Fruit fly (Drosophila melanogaster) whole organism, prepupa: ENCODE data around the gene CG9393.

Experiments used
- Blimp-1 ChIP-seq: fragments of 200-800 bp; sonication (Bioruptor generic); optimal IDR thresholded peaks from 3 replicates; lab custom pipeline; 2017; ENCODE audit warnings: missing biosample characterization, missing genetic modification characterization, mild to moderate bottlenecking, moderate library complexity, missing genetic modification reagents
- CG10631 ChIP-seq: fragments of 200-800 bp; sonication (Bioruptor generic); optimal IDR thresholded peaks from 2 replicates; lab custom pipeline; 2016; ENCODE audit warnings: missing biosample characterization, missing genetic modification characterization
- CG15336 ChIP-seq: fragments of 200-800 bp; sonication (Bioruptor generic); IDR thresholded peaks from 2 replicates; pipeline ENCODE4 v1.3.6; 2022; ENCODE audit warnings: missing biosample characterization, missing genetic modification characterization
- CG1621 ChIP-seq: fragments of 200-800 bp; sonication (Bioruptor generic); optimal IDR thresholded peaks from 3 replicates; lab custom pipeline; 2018; ENCODE audit warnings: missing biosample characterization, mild to moderate bottlenecking, missing genetic modification characterization
- CG3032 ChIP-seq: fragments of 200-800 bp; optimal IDR thresholded peaks from 2 replicates; lab custom pipeline; 2019; ENCODE audit warnings: missing biosample characterization, mild to moderate bottlenecking, missing genetic modification characterization, moderate library complexity
- CG31627 ChIP-seq: fragments of 200-800 bp; sonication (Bioruptor generic); optimal IDR thresholded peaks from 3 replicates; lab custom pipeline; 2016; ENCODE audit warnings: missing biosample characterization, missing genetic modification characterization
- CG34406 ChIP-seq: fragments of 200-800 bp; sonication (Bioruptor generic); optimal IDR thresholded peaks from 3 replicates; lab custom pipeline; 2016; ENCODE audit warnings: missing biosample characterization, missing genetic modification characterization
- CG3919 ChIP-seq: fragments of 200-800 bp; sonication (Bioruptor generic); optimal IDR thresholded peaks from 3 replicates; lab custom pipeline; 2016; ENCODE audit warnings: missing biosample characterization, missing genetic modification characterization
- CG4318 ChIP-seq: fragments of 200-800 bp; sonication (Bioruptor generic); optimal IDR thresholded peaks from 3 replicates; lab custom pipeline; 2017; ENCODE audit warnings: missing biosample characterization, mild to moderate bottlenecking, missing genetic modification characterization
- CG6792 ChIP-seq: fragments of 200-800 bp; sonication (Bioruptor generic); optimal IDR thresholded peaks from 3 replicates; lab custom pipeline; 2016; ENCODE audit warnings: missing biosample characterization, missing genetic modification characterization
- CG6854 ChIP-seq: fragments of 200-800 bp; sonication (Bioruptor generic); optimal IDR thresholded peaks from 2 replicates; lab custom pipeline; 2017; ENCODE audit warnings: missing biosample characterization, mild to moderate bottlenecking, missing genetic modification characterization
- CG8119 ChIP-seq: fragments of 200-800 bp; sonication (Bioruptor generic); IDR thresholded peaks from 3 replicates; pipeline ENCODE4 v1.3.6; 2022; ENCODE audit warnings: missing biosample characterization, missing genetic modification characterization
- CG8319 ChIP-seq: fragments of 200-800 bp; sonication (Bioruptor generic); optimal IDR thresholded peaks from 3 replicates; lab custom pipeline; 2016; ENCODE audit warnings: missing biosample characterization, missing genetic modification characterization
- CG8632 ChIP-seq: fragments of 200-800 bp; sonication (Bioruptor generic); optimal IDR thresholded peaks from 3 replicates; lab custom pipeline; 2016; ENCODE audit warnings: missing biosample characterization, missing genetic modification characterization
- CG9139 ChIP-seq: fragments of 200-800 bp; sonication (Bioruptor generic); optimal IDR thresholded peaks from 3 replicates; lab custom pipeline; 2017; ENCODE audit warnings: missing biosample characterization, mild to moderate bottlenecking, missing genetic modification characterization
- Eip93F ChIP-seq: fragments of 200-800 bp; sonication (Bioruptor generic); optimal IDR thresholded peaks from 2 replicates; lab custom pipeline; 2016; ENCODE audit warnings: missing biosample characterization, mild to moderate bottlenecking, missing genetic modification characterization
- Ets21C ChIP-seq: fragments of 200-800 bp; sonication (Bioruptor generic); optimal IDR thresholded peaks from 3 replicates; lab custom pipeline; 2016; ENCODE audit warnings: missing biosample characterization, missing genetic modification characterization
- Gug ChIP-seq: fragments of 200-800 bp; sonication (Bioruptor generic); IDR thresholded peaks from 2 replicates; pipeline ENCODE4 v1.3.6; 2022; ENCODE audit warnings: missing biosample characterization, missing genetic modification characterization
- Hr38 ChIP-seq: sonication (Bioruptor generic); optimal IDR thresholded peaks from 2 replicates; lab custom pipeline; 2016; ENCODE audit warnings: missing biosample characterization, missing genetic modification characterization
- Hr39 ChIP-seq: fragments of 200-800 bp; sonication (Bioruptor generic); optimal IDR thresholded peaks from 2 replicates; lab custom pipeline; 2016; ENCODE audit warnings: missing biosample characterization, missing genetic modification characterization
- Lpt ChIP-seq: fragments of 200-800 bp; sonication (Bioruptor generic); optimal IDR thresholded peaks from 3 replicates; lab custom pipeline; 2016; ENCODE audit warnings: missing biosample characterization, missing genetic modification characterization
- Sox102F ChIP-seq: fragments of 200-800 bp; sonication (Bioruptor generic); optimal IDR thresholded peaks from 2 replicates; lab custom pipeline; 2016; ENCODE audit warnings: missing biosample characterization, mild to moderate bottlenecking, missing genetic modification characterization
- Sox15 ChIP-seq: fragments of 200-800 bp; sonication (Bioruptor generic); optimal IDR thresholded peaks from 3 replicates; lab custom pipeline; 2016; ENCODE audit warnings: missing biosample characterization, missing genetic modification characterization
- achi ChIP-seq: fragments of 200-800 bp; sonication (Bioruptor generic); optimal IDR thresholded peaks from 3 replicates; lab custom pipeline; 2016; ENCODE audit warnings: missing biosample characterization, missing genetic modification characterization
- acj6 ChIP-seq: fragments of 200-800 bp; sonication (Bioruptor generic); optimal IDR thresholded peaks from 3 replicates; lab custom pipeline; 2016; ENCODE audit warnings: missing biosample characterization, missing genetic modification characterization
- dac ChIP-seq: fragments of 200-800 bp; sonication (Bioruptor generic); optimal IDR thresholded peaks from 2 replicates; lab custom pipeline; 2017; ENCODE audit warnings: missing biosample characterization, mild to moderate bottlenecking, missing genetic modification characterization
- eg ChIP-seq: fragments of 200-800 bp; sonication (Bioruptor generic); IDR thresholded peaks from 3 replicates; pipeline ENCODE4 v1.3.6; 2022; ENCODE audit warnings: missing biosample characterization, missing genetic modification characterization
- esn ChIP-seq: fragments of 200-800 bp; sonication (Bioruptor generic); optimal IDR thresholded peaks from 2 replicates; lab custom pipeline; 2016; ENCODE audit warnings: missing biosample characterization, mild to moderate bottlenecking, missing genetic modification characterization, moderate library complexity
- fkh ChIP-seq: fragments of 200-800 bp; sonication (Bioruptor generic); optimal IDR thresholded peaks from 3 replicates; lab custom pipeline; 2017; ENCODE audit warnings: missing biosample characterization, mild to moderate bottlenecking, missing genetic modification characterization, moderate library complexity
- lz ChIP-seq: fragments of 200-800 bp; sonication (Bioruptor generic); optimal IDR thresholded peaks from 3 replicates; lab custom pipeline; 2016; ENCODE audit warnings: missing biosample characterization, missing genetic modification characterization
- net ChIP-seq: fragments of 200-800 bp; sonication (Bioruptor generic); optimal IDR thresholded peaks from 3 replicates; lab custom pipeline; 2016; ENCODE audit warnings: missing biosample characterization, missing genetic modification characterization
- pdm3 ChIP-seq: fragments of 200-800 bp; sonication (Bioruptor generic); optimal IDR thresholded peaks from 3 replicates; lab custom pipeline; 2016; ENCODE audit warnings: missing biosample characterization, missing genetic modification characterization
- spab ChIP-seq: fragments of 200-800 bp; sonication (Bioruptor generic); optimal IDR thresholded peaks from 2 replicates; lab custom pipeline; 2017; ENCODE audit warnings: missing biosample characterization, mild to moderate bottlenecking, missing genetic modification characterization, missing genetic modification reagents
- ss ChIP-seq, 2 experiments: fragments of 200-800 bp; sonication (Bioruptor generic); optimal IDR thresholded peaks; 2 replicates in 1 of 2; 3 replicates in 1 of 2; lab custom pipeline; 2017 to 2018; ENCODE audit warnings: mild to moderate bottlenecking in 2 of 2, missing biosample characterization in 2 of 2, missing genetic modification characterization in 2 of 2, moderate library complexity in 1 of 2
- svp ChIP-seq: fragments of 200-800 bp; sonication (Bioruptor generic); peaks from one replicate; lab custom pipeline; 2016; ENCODE audit warnings: missing biosample characterization, missing genetic modification characterization
- vri ChIP-seq: fragments of 200-800 bp; sonication (Bioruptor generic); optimal IDR thresholded peaks from 3 replicates; lab custom pipeline; 2016; ENCODE audit warnings: missing biosample characterization, mild to moderate bottlenecking, missing genetic modification characterization

Gene CG9393

dm6 chr3R:9533181-9534124 lies 30.0 kb downstream of the CG9393 start (continued):
- peak; percentile 90 for TF ChIP-seq CG6854 (GFP tag; lab: Kevin White, UChicago)
- peak; percentile 97 for TF ChIP-seq achi (GFP tag; lab: Kevin White, UChicago)
- TF ChIP-seq vri (GFP tag; lab: Kevin White, UChicago): peak; percentile 84
- peak; percentile 97 for TF ChIP-seq acj6 (GFP tag; lab: Kevin White, UChicago)
- peak; percentile 95 for TF ChIP-seq Ets21C (GFP tag; lab: Kevin White, UChicago)
- peak; percentile 99 for TF ChIP-seq esn
- peak; percentile 94 for TF ChIP-seq CG3032 (tag; lab: Kevin White, UChicago)
- peak; percentile 92 for TF ChIP-seq Blimp-1 (GFP tag; lab: Kevin White, UChicago)
- peak; percentile 87 for TF ChIP-seq Gug (GFP tag; lab: Robert Waterston, UW)
- TF ChIP-seq CG8119 (GFP tag; lab: Robert Waterston, UW): peak; percentile 95
- TF ChIP-seq CG3919 (GFP tag; lab: Kevin White, UChicago): peak; percentile 97
- peak; percentile 96 for TF ChIP-seq CG31627 (GFP tag; lab: Kevin White, UChicago)
- peak; percentile 97 for TF ChIP-seq pdm3 (GFP tag; lab: Kevin White, UChicago)
- peak; percentile 96 for TF ChIP-seq CG8632 (GFP tag; lab: Kevin White, UChicago)
- TF ChIP-seq CG15336: peak; percentile 92
- peak; percentile 91 for TF ChIP-seq CG1621
- no peak for TF ChIP-seq Hr38 (GFP tag; lab: Kevin White, UChicago)
- peak; percentile 98 for TF ChIP-seq lz
- TF ChIP-seq Hr39 (GFP tag; lab: Kevin White, UChicago): peak; percentile 96

- no peak for TF ChIP-seq Hr39 (GFP tag; lab: Kevin White, UChicago)
Measured at dm6 chr3R:9532437-9533180, 30.9 kb downstream of the CG9393 start, which contains the start of gene by. TSS of gene by (minus strand) at chr3R:9533011.

dm6 chr3R:9529913-9530312 lies 33.6 kb downstream of the CG9393 start:
- TF ChIP-seq fkh (GFP tag; lab: Kevin White, UChicago) (peak; percentile 74), Ets21C (GFP tag; lab: Kevin White, UChicago) (no peak), CG4318 (GFP tag; lab: Kevin White, UChicago) (no peak)

- TF ChIP-seq achi (GFP tag; lab: Kevin White, UChicago) (no peak), svp (peak; percentile 50), net (GFP tag; lab: Kevin White, UChicago) (no peak), CG6792 (GFP tag; lab: Kevin White, UChicago) (no peak), fkh (GFP tag; lab: Kevin White, UChicago) (peak; percentile 62)
- TF ChIP-seq, all 60 proteins: peak for 2
Measured at dm6 chr3R:9529387-9529897, 34.0 kb downstream of the CG9393 start.

dm6 chr3R:9527907-9528842 lies 35.3 kb downstream of the CG9393 start:
- TF ChIP-seq eg: peak; percentile 96
- no peak for TF ChIP-seq Eip93F (GFP tag; lab: Kevin White, UChicago)
- peak; percentile 76 for TF ChIP-seq Lpt
- TF ChIP-seq CG15336: peak; percentile 88
- peak; percentile 71 for TF ChIP-seq dac
- TF ChIP-seq CG8319 (GFP tag; lab: Kevin White, UChicago): peak; percentile 85
- TF ChIP-seq acj6 (GFP tag; lab: Kevin White, UChicago): peak; percentile 89
- TF ChIP-seq CG34406: peak; percentile 80
- no peak for TF ChIP-seq CG8632 (GFP tag; lab: Kevin White, UChicago)
- no peak for TF ChIP-seq CG10631
- peak; percentile 84 for TF ChIP-seq pdm3 (GFP tag; lab: Kevin White, UChicago)
- peak; percentile 68 for TF ChIP-seq CG4318 (GFP tag; lab: Kevin White, UChicago)
- peak; percentile 85 for TF ChIP-seq CG31627 (GFP tag; lab: Kevin White, UChicago)
- peak; percentile 75 for TF ChIP-seq spab (GFP tag; lab: Kevin White, UChicago)
- TF ChIP-seq CG1621: no peak
- peak; percentile 76 for TF ChIP-seq Sox15 (GFP tag; lab: Kevin White, UChicago)
- peak; percentile 53 for TF ChIP-seq CG6854 (GFP tag; lab: Kevin White, UChicago)
- no peak for TF ChIP-seq ss (GFP tag; optimal IDR thresholded peaks at IDR 0.05; lab: Kevin White, UChicago)
- no peak for TF ChIP-seq Sox102F (GFP tag; lab: Kevin White, UChicago)
- no peak for TF ChIP-seq CG9139
